Fruit fly (Drosophila melanogaster): Measurements from ENCODE around the gene CG31457.

Gene CG31457

dm6 chr3R:23175376-23175775, 47.6 kb upstream of the CG31457 start (continued):
- TF ChIP-seq CG13775 (GFP tag; optimal IDR thresholded peaks at IDR 0.05) (peak; percentile 78), usp (GFP tag; optimal IDR thresholded peaks at IDR 0.05) (no peak), ewg (GFP tag; optimal IDR thresholded peaks at IDR 0.05) (peak; percentile 87), croc (GFP tag; conservative IDR thresholded peaks at IDR 0.05) (peak; percentile 86), tx (GFP tag; optimal IDR thresholded peaks at IDR 0.05) (peak; percentile 72), Fer3 (tag; optimal IDR thresholded peaks at IDR 0.05) (peak; percentile 88), CG42726 (GFP tag; IDR thresholded peaks at IDR 0.05; ENCODE audit: partially characterized antibody) (no peak), ato (GFP tag; IDR thresholded peaks at IDR 0.05; ENCODE audit: partially characterized antibody) (no peak), CG7963 (GFP tag; IDR thresholded peaks at IDR 0.05; ENCODE audit: partially characterized antibody) (no peak), sc (optimal IDR thresholded peaks at IDR 0.05) (no peak), sc (GFP tag; optimal IDR thresholded peaks at IDR 0.05) (peak; percentile 88), slbo (GFP tag; IDR thresholded peaks at IDR 0.05) (peak; percentile 87), CG2875 (GFP tag; optimal IDR thresholded peaks at IDR 0.05) (peak; percentile 87), CG17612 (GFP tag; IDR thresholded peaks at IDR 0.05) (peak; percentile 70), emc (GFP tag; optimal IDR thresholded peaks at IDR 0.05) (peak; percentile 31), CG3995 (GFP tag; optimal IDR thresholded peaks at IDR 0.05) (peak; percentile 20), ftz-f1 (GFP tag; optimal IDR thresholded peaks at IDR 0.05) (no peak), pzg (GFP tag; optimal IDR thresholded peaks at IDR 0.05) (no peak), CG2712 (tag; optimal IDR thresholded peaks at IDR 0.05) (peak; percentile 97), Adf1 (GFP tag; IDR thresholded peaks at IDR 0.05) (peak; percentile 41; the same call in 1 of the 2 replicates), CG18764 (GFP tag; optimal IDR thresholded peaks at IDR 0.05) (peak; percentile 88), Sry-β (GFP tag; optimal IDR thresholded peaks at IDR 0.05) (peak; percentile 58), nom (GFP tag; optimal IDR thresholded peaks at IDR 0.05) (peak; percentile 56), mld (GFP tag; IDR thresholded peaks at IDR 0.05; ENCODE audit: partially characterized antibody) (no peak), sens (GFP tag) (peak; percentile 98), wek (GFP tag; optimal IDR thresholded peaks at IDR 0.05) (peak; percentile 80), CG11456 (GFP tag; IDR thresholded peaks at IDR 0.05) (peak; percentile 88), Hr78 (GFP tag; optimal IDR thresholded peaks at IDR 0.05) (peak in 1 of 2 experiments; percentile 73), ap (GFP tag; IDR thresholded peaks at IDR 0.05) (peak; percentile 86), lola (GFP tag; optimal IDR thresholded peaks at IDR 0.05) (peak in 1 of 3 experiments; percentile 90), cg (GFP tag; optimal IDR thresholded peaks at IDR 0.05) (no peak), Gsc (GFP tag; IDR thresholded peaks at IDR 0.05) (peak; percentile 73), E2f1 (GFP tag; IDR thresholded peaks at IDR 0.05) (peak; percentile 85), CG15696 (tag; optimal IDR thresholded peaks at IDR 0.05) (peak; percentile 85), CG17385 (GFP tag; optimal IDR thresholded peaks at IDR 0.05) (peak; percentile 80), Six4 (GFP tag; optimal IDR thresholded peaks at IDR 0.05) (peak; percentile 92), PHDP (tag; optimal IDR thresholded peaks at IDR 0.05) (peak; percentile 94), CG2199 (GFP tag; IDR thresholded peaks at IDR 0.05) (peak; percentile 89; the same call in 2 of the 3 replicates), CG4424 (GFP tag; optimal IDR thresholded peaks at IDR 0.05) (peak; percentile 94), CG10274 (GFP tag; optimal IDR thresholded peaks at IDR 0.05) (peak; percentile 57), jing (GFP tag; optimal IDR thresholded peaks at IDR 0.05) (peak; percentile 90), CG18619 (GFP tag; optimal IDR thresholded peaks at IDR 0.05) (peak; percentile 77), odd (GFP tag; optimal IDR thresholded peaks at IDR 0.05) (peak; percentile 71), CG11247 (GFP tag; IDR thresholded peaks at IDR 0.05) (peak; percentile 80), CkIIα-i1 (GFP tag; IDR thresholded peaks at IDR 0.05) (peak; percentile 51; the same call in 1 of the 2 replicates), Jarid2 (GFP tag; optimal IDR thresholded peaks at IDR 0.05) (peak; percentile 72), ATbp (GFP tag; optimal IDR thresholded peaks at IDR 0.05) (peak; percentile 90), Bdp1 (GFP tag; optimal IDR thresholded peaks at IDR 0.05) (peak; percentile 71), ranshi (GFP tag; IDR thresholded peaks at IDR 0.05) (peak; percentile 92), CG2678 (tag; optimal IDR thresholded peaks at IDR 0.05) (peak; percentile 92)
